Worm (Caenorhabditis elegans) whole organism, early embryonic: ENCODE results near the gene R02D5.10.

Experiments
- B0310.2 ChIP-seq: sonication (generic microtip); optimal IDR thresholded peaks from 2 replicates; lab custom pipeline; 2016; ENCODE audit warnings: mild to moderate bottlenecking, missing genetic modification characterization, missing compliant biosample characterization
- F13C5.2 ChIP-seq: sonication (generic microtip); optimal IDR thresholded peaks from 2 replicates; lab custom pipeline; 2017; ENCODE audit warnings: mild to moderate bottlenecking, missing genetic modification characterization, inconsistent platforms, missing compliant biosample characterization
- aly-1 ChIP-seq: sonication (generic microtip); optimal IDR thresholded peaks from 2 replicates; lab custom pipeline; 2016; ENCODE audit warnings: missing genetic modification characterization, missing compliant biosample characterization
- ama-1 ChIP-seq: fragments of 150-350 bp; optimal IDR thresholded peaks from 2 replicates; lab custom pipeline; 2014
- ceh-13 ChIP-seq: fragments of 200-800 bp; sonication (Bioruptor generic); optimal IDR thresholded peaks from 2 replicates; lab custom pipeline; 2018; ENCODE audit warnings: mild to moderate bottlenecking, missing genetic modification characterization, missing compliant biosample characterization
- ceh-36 ChIP-seq: sonication (generic microtip); optimal IDR thresholded peaks from 2 replicates; lab custom pipeline; 2016; ENCODE audit warnings: missing genetic modification characterization, inconsistent platforms, missing compliant biosample characterization
- ets-7 ChIP-seq: sonication (generic microtip); optimal IDR thresholded peaks from 2 replicates; lab custom pipeline; 2016; ENCODE audit warnings: missing genotype, missing genetic modification characterization, missing compliant biosample characterization
- flt-1 ChIP-seq: fragments of 200-800 bp; sonication (Bioruptor generic); IDR thresholded peaks from 2 replicates; pipeline ENCODE4 v1.3.6; 2022; ENCODE audit warnings: missing genetic modification characterization, missing compliant biosample characterization
- hmbx-1 ChIP-seq: sonication (generic microtip); optimal IDR thresholded peaks from 2 replicates; lab custom pipeline; 2016; ENCODE audit warnings: mild to moderate bottlenecking, missing genetic modification characterization, missing compliant biosample characterization
- hmg-4 ChIP-seq: fragments of 200-800 bp; sonication (Bioruptor generic); optimal IDR thresholded peaks from 2 replicates; lab custom pipeline; 2018; ENCODE audit warnings: mild to moderate bottlenecking, missing genetic modification characterization, missing compliant biosample characterization
- hnd-1 ChIP-seq: sonication (generic microtip); optimal IDR thresholded peaks from 2 replicates; lab custom pipeline; 2016; ENCODE audit warnings: missing genetic modification characterization, missing compliant biosample characterization
- pes-1 ChIP-seq: fragments of 200-800 bp; sonication (Bioruptor generic); IDR thresholded peaks from 2 replicates; pipeline ENCODE4 v1.3.6; 2022; ENCODE audit warnings: missing genetic modification reagents, missing genetic modification characterization, missing compliant biosample characterization
- scrt-1 ChIP-seq: fragments of 200-800 bp; sonication (Bioruptor generic); IDR thresholded peaks from 2 replicates; pipeline ENCODE4 v1.3.6; 2022; ENCODE audit warnings: missing genetic modification characterization, missing compliant biosample characterization
- sea-1 ChIP-seq: fragments of 200-800 bp; sonication (Bioruptor generic); conservative IDR thresholded peaks from 2 replicates; pipeline ENCODE4 v1.3.6; 2022; ENCODE audit warnings: missing genetic modification characterization, missing compliant biosample characterization
- tbx-11 ChIP-seq: fragments of 200-800 bp; sonication (Bioruptor generic); IDR thresholded peaks from 2 replicates; pipeline ENCODE4 v1.3.6; 2022; ENCODE audit warnings: missing genetic modification characterization, missing compliant biosample characterization
- tbx-37 ChIP-seq: fragments of 200-800 bp; sonication (Bioruptor generic); conservative IDR thresholded peaks from 2 replicates; pipeline ENCODE4 v1.3.6; 2022; ENCODE audit warnings: missing genetic modification reagents, missing genetic modification characterization, missing compliant biosample characterization
- tra-4 ChIP-seq: sonication (generic microtip); optimal IDR thresholded peaks from 2 replicates; lab custom pipeline; 2017; ENCODE audit warnings: missing genetic modification characterization, missing compliant biosample characterization

Gene R02D5.10

DNA sequence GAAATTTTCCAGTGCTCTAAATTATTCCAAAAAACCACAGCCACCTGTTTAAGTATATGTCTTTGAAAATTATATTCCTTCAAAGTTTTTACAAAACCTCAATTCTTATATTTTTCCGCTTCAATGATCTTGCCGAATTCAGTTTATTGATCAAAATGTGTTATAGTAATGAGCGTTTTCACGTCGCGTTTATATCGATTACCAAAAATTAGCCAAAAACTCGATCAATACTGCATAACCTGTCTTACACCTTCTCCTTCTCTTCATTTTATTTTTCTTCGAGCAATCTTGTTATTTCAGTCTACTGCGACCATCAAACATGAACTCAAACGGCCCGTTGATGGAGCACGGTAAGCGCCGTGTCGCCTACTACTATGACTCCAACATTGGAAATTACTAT is 43.0 kb downstream of the R02D5.10 start, which contains the start of gene hda-1:
Gene hda-1, plus strand, starts transcription at position 301 of the 400 bp plus-strand sequence.
- TF ChIP-seq ceh-13 (GFP tag; lab: Kevin White, UChicago) (no peak), ama-1 (no peak), B0310.2 (tag; lab: Kevin White, UChicago) (no peak), hmg-4 (GFP tag; lab: Kevin White, UChicago) (no peak), F13C5.2 (tag; lab: Kevin White, UChicago) (no peak), sea-1 (no peak), hmbx-1 (tag; lab: Kevin White, UChicago) (no peak), pes-1 (GFP tag; lab: Robert Waterston, UW) (no peak), flt-1 (GFP tag; lab: Robert Waterston, UW) (no peak), hnd-1 (tag; lab: Kevin White, UChicago) (no peak), tbx-11 (GFP tag; lab: Robert Waterston, UW) (no peak), scrt-1 (GFP tag; lab: Robert Waterston, UW) (no peak), tbx-37 (no peak), tra-4 (no peak), aly-1 (tag; lab: Kevin White, UChicago) (no peak), ets-7 (tag; lab: Kevin White, UChicago) (no peak), ceh-36 (tag; lab: Kevin White, UChicago) (no peak)

- TF ChIP-seq ceh-13 (GFP tag; lab: Kevin White, UChicago), result no peak
- no peak for TF ChIP-seq sea-1
- TF ChIP-seq F13C5.2 (tag; lab: Kevin White, UChicago), result no peak
- no peak for TF ChIP-seq tbx-37
- TF ChIP-seq tra-4, result no peak
- no peak for TF ChIP-seq hmg-4 (GFP tag; lab: Kevin White, UChicago)
- no peak for TF ChIP-seq aly-1 (tag; lab: Kevin White, UChicago)
- no peak for TF ChIP-seq hmbx-1 (tag; lab: Kevin White, UChicago)
- no peak for TF ChIP-seq ama-1
- TF ChIP-seq flt-1 (GFP tag; lab: Robert Waterston, UW), result no peak
- no peak for TF ChIP-seq hnd-1 (tag; lab: Kevin White, UChicago)
Observed at ce11 chrV:14527210-14527609, 45.1 kb downstream of the R02D5.10 start.

DNA sequence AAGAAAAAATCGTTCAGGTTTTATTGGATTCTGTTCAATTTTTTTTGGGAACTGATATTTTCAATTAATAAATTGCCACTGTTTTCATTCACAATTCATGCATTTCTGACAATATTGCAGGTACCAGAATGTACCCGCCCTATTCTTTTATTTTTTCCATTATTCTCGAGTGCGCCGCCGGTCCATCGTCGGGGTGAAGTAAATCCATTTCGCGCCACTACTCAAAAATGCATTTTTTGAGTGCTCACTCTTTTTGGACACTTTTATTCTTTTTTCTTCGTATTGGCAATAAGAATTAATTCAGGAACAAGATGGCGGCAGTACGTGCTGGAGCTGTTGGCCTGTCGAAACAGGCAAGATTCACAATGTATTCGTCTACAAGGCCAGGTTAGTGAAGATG is 48.7 kb downstream of the R02D5.10 start, which contains the start of gene kcnl-4:
Gene kcnl-4, plus strand, starts transcription at position 301 of the 400 bp plus-strand sequence.
- no peak for TF ChIP-seq ceh-13 (GFP tag; lab: Kevin White, UChicago)
- no peak for TF ChIP-seq aly-1 (tag; lab: Kevin White, UChicago)
- TF ChIP-seq scrt-1 (GFP tag; lab: Robert Waterston, UW), result no peak
- no peak for TF ChIP-seq sea-1
- no peak for TF ChIP-seq hnd-1 (tag; lab: Kevin White, UChicago)
- TF ChIP-seq ceh-36 (tag; lab: Kevin White, UChicago), result no peak
- TF ChIP-seq B0310.2 (tag; lab: Kevin White, UChicago), result no peak
- TF ChIP-seq ets-7 (tag; lab: Kevin White, UChicago), result no peak
- TF ChIP-seq flt-1 (GFP tag; lab: Robert Waterston, UW), result no peak
- TF ChIP-seq ama-1, result no peak
- TF ChIP-seq tbx-37, result no peak
- no peak for TF ChIP-seq tbx-11 (GFP tag; lab: Robert Waterston, UW)
- no peak for TF ChIP-seq pes-1 (GFP tag; lab: Robert Waterston, UW)
- TF ChIP-seq tra-4, result no peak
- no peak for TF ChIP-seq F13C5.2 (tag; lab: Kevin White, UChicago)
- no peak for TF ChIP-seq hmg-4 (GFP tag; lab: Kevin White, UChicago)
- TF ChIP-seq hmbx-1 (tag; lab: Kevin White, UChicago), result no peak

- TF ChIP-seq ceh-13 (GFP tag; lab: Kevin White, UChicago) (no peak), hmbx-1 (tag; lab: Kevin White, UChicago) (no peak), sea-1 (no peak), aly-1 (tag; lab: Kevin White, UChicago) (no peak), hmg-4 (GFP tag; lab: Kevin White, UChicago) (no peak), ets-7 (tag; lab: Kevin White, UChicago) (no peak), hnd-1 (tag; lab: Kevin White, UChicago) (no peak), pes-1 (GFP tag; lab: Robert Waterston, UW) (no peak), ama-1 (no peak), tra-4 (no peak), flt-1 (GFP tag; lab: Robert Waterston, UW) (no peak), scrt-1 (GFP tag; lab: Robert Waterston, UW) (no peak), B0310.2 (tag; lab: Kevin White, UChicago) (no peak), tbx-11 (GFP tag; lab: Robert Waterston, UW) (no peak), F13C5.2 (tag; lab: Kevin White, UChicago) (no peak), ceh-36 (tag; lab: Kevin White, UChicago) (no peak), tbx-37 (no peak)
Observed at ce11 chrV:14532374-14532773, 50.3 kb downstream of the R02D5.10 start.
